Fruit fly (Drosophila melanogaster) whole organism, embryonic: Measurements from ENCODE around the gene stnB.
A peak's percentile ranks its signal among the peaks of the same experiment; 100 is the strongest.

Experiments used
- B-H1 ChIP-seq: fragments of 200-800 bp; sonication (Bioruptor generic); IDR thresholded peaks from 3 replicates; pipeline ENCODE4 v1.3.6; 2022; ENCODE audit warnings: missing biosample characterization, missing genetic modification characterization
- Blimp-1 ChIP-seq: fragments of 200-800 bp; sonication (Bioruptor generic); optimal IDR thresholded peaks from 3 replicates; lab custom pipeline; 2018; ENCODE audit warnings: missing biosample characterization, missing genetic modification characterization, mild to moderate bottlenecking, moderate library complexity, missing genetic modification reagents
- CG10209 ChIP-seq: fragments of 200-800 bp; sonication (Bioruptor generic); optimal IDR thresholded peaks from 3 replicates; lab custom pipeline; 2017; ENCODE audit warnings: missing biosample characterization, mild to moderate bottlenecking, missing genetic modification characterization, missing genetic modification reagents
- CG10366 ChIP-seq: fragments of 200-800 bp; sonication (Bioruptor generic); IDR thresholded peaks from 2 replicates; pipeline ENCODE4 v1.3.6; 2022; ENCODE audit warnings: missing biosample characterization, missing genetic modification characterization
- CG11085 ChIP-seq: fragments of 200-800 bp; sonication (Bioruptor generic); IDR thresholded peaks from 2 replicates; pipeline ENCODE4 v1.3.6; 2022; ENCODE audit warnings: missing biosample characterization, missing genetic modification characterization
- CG11247 ChIP-seq: fragments of 200-800 bp; sonication (Bioruptor generic); IDR thresholded peaks from 2 replicates; pipeline ENCODE4 v1.3.6; 2022; ENCODE audit warnings: missing biosample characterization, missing genetic modification characterization
- CG12219 ChIP-seq: fragments of 200-800 bp; sonication (Bioruptor generic); optimal IDR thresholded peaks from 3 replicates; lab custom pipeline; 2018; ENCODE audit warnings: missing biosample characterization, mild to moderate bottlenecking, missing genetic modification characterization
- CG12391 ChIP-seq: fragments of 200-800 bp; sonication (Bioruptor generic); optimal IDR thresholded peaks from 3 replicates; lab custom pipeline; 2018; ENCODE audit warnings: missing biosample characterization, mild to moderate bottlenecking, missing genetic modification characterization, moderate library complexity
- CG13424 ChIP-seq: fragments of 200-800 bp; sonication (Bioruptor generic); optimal IDR thresholded peaks from 2 replicates; lab custom pipeline; 2019; ENCODE audit warnings: missing biosample characterization, mild to moderate bottlenecking, missing genetic modification characterization, moderate library complexity
- CG14710 ChIP-seq: fragments of 200-800 bp; sonication (Bioruptor generic); optimal IDR thresholded peaks from 3 replicates; lab custom pipeline; 2019; ENCODE audit warnings: missing biosample characterization, mild to moderate bottlenecking, missing genetic modification characterization, moderate library complexity
- CG17829 ChIP-seq: fragments of 200-800 bp; optimal IDR thresholded peaks from 2 replicates; lab custom pipeline; 2019; ENCODE audit warnings: missing biosample characterization, mild to moderate bottlenecking, missing genetic modification characterization, moderate library complexity
- CG18011 ChIP-seq: fragments of 200-800 bp; sonication (Bioruptor generic); optimal IDR thresholded peaks from 2 replicates; lab custom pipeline; 2017; ENCODE audit warnings: missing biosample characterization, missing genetic modification characterization, mild to moderate bottlenecking, moderate library complexity, missing genotype
- CG30431 ChIP-seq: fragments of 200-800 bp; sonication (Bioruptor generic); optimal IDR thresholded peaks from 2 replicates; lab custom pipeline; 2017; ENCODE audit warnings: missing biosample characterization, missing genetic modification characterization
- CG31441 ChIP-seq: fragments of 200-800 bp; sonication (Bioruptor generic); IDR thresholded peaks from 2 replicates; pipeline ENCODE4 v1.3.6; 2022; ENCODE audit warnings: missing biosample characterization, missing genetic modification characterization
- CG3163 ChIP-seq: fragments of 200-800 bp; sonication (Bioruptor generic); optimal IDR thresholded peaks from 3 replicates; lab custom pipeline; 2016; ENCODE audit warnings: missing biosample characterization, missing genetic modification characterization
- CG34376 ChIP-seq: fragments of 200-800 bp; sonication (Bioruptor generic); optimal IDR thresholded peaks from 2 replicates; lab custom pipeline; 2018; ENCODE audit warnings: missing biosample characterization, mild to moderate bottlenecking, missing genetic modification characterization
- CG34422 ChIP-seq: fragments of 200-800 bp; sonication (Bioruptor generic); IDR thresholded peaks from 3 replicates; pipeline ENCODE4 v1.3.6; 2022; ENCODE audit warnings: missing biosample characterization, missing genetic modification characterization
- CG4282 ChIP-seq: fragments of 200-800 bp; sonication (Bioruptor generic); optimal IDR thresholded peaks from 2 replicates; lab custom pipeline; 2016; ENCODE audit warnings: missing biosample characterization, missing genetic modification characterization
- CG5245 ChIP-seq: fragments of 200-800 bp; sonication (Bioruptor generic); optimal IDR thresholded peaks from 3 replicates; lab custom pipeline; 2016; ENCODE audit warnings: missing biosample characterization, missing genetic modification characterization
- CG6272 ChIP-seq: fragments of 200-800 bp; sonication (Bioruptor generic); IDR thresholded peaks from 2 replicates; pipeline ENCODE4 v1.3.6; 2022; ENCODE audit warnings: missing biosample characterization, missing genetic modification characterization
- CG8290 ChIP-seq, 3 experiments: fragments of 200-800 bp; sonication (Bioruptor generic); optimal IDR thresholded peaks; 2 replicates each; lab custom pipeline; 2016 to 2019; ENCODE audit warnings: missing biosample characterization in 3 of 3, missing genetic modification characterization in 3 of 3, mild to moderate bottlenecking in 2 of 3, moderate library complexity in 1 of 3
- CG8388 ChIP-seq: fragments of 200-800 bp; sonication (Bioruptor generic); optimal IDR thresholded peaks from 2 replicates; lab custom pipeline; 2019; ENCODE audit warnings: missing biosample characterization, mild to moderate bottlenecking, missing genetic modification characterization, moderate library complexity
- E2f2 ChIP-seq: fragments of 200-800 bp; sonication (Bioruptor generic); IDR thresholded peaks from 2 replicates; pipeline ENCODE4 v1.3.6; 2022; ENCODE audit warnings: missing biosample characterization, missing genetic modification characterization
- ERR ChIP-seq: fragments of 200-800 bp; sonication (Bioruptor generic); optimal IDR thresholded peaks from 2 replicates; lab custom pipeline; 2016; ENCODE audit warnings: missing biosample characterization, missing genetic modification characterization
- Fer1 ChIP-seq: fragments of 200-800 bp; sonication (Bioruptor generic); optimal IDR thresholded peaks from 2 replicates; lab custom pipeline; 2017; ENCODE audit warnings: missing biosample characterization, mild to moderate bottlenecking, missing genetic modification characterization
- Gug ChIP-seq: fragments of 200-800 bp; sonication (Bioruptor generic); IDR thresholded peaks from 4 replicates; pipeline ENCODE4 v1.3.6; 2022; ENCODE audit warnings: missing biosample characterization, missing genetic modification characterization
- Hmr ChIP-seq: fragments of 200-800 bp; sonication (Bioruptor generic); optimal IDR thresholded peaks from 3 replicates; lab custom pipeline; 2017; ENCODE audit warnings: mild to moderate bottlenecking, missing biosample characterization, missing genetic modification reagents, missing genetic modification characterization
- Hmx ChIP-seq: fragments of 200-800 bp; sonication (Bioruptor generic); optimal IDR thresholded peaks from 2 replicates; lab custom pipeline; 2016; ENCODE audit warnings: missing biosample characterization, missing genetic modification characterization
- Meics ChIP-seq: fragments of 200-800 bp; sonication (Bioruptor generic); optimal IDR thresholded peaks from 2 replicates; lab custom pipeline; 2017; ENCODE audit warnings: missing biosample characterization, mild to moderate bottlenecking, missing genetic modification characterization
- Mrtf ChIP-seq: fragments of 200-800 bp; sonication (Bioruptor generic); IDR thresholded peaks from 3 replicates; pipeline ENCODE4 v1.3.6; 2022; ENCODE audit warnings: missing biosample characterization, missing genetic modification characterization
- Rfx ChIP-seq: fragments of 200-800 bp; sonication (Bioruptor generic); IDR thresholded peaks from 2 replicates; pipeline ENCODE4 v1.3.6; 2022; ENCODE audit warnings: missing biosample characterization, missing genetic modification characterization
- Scr ChIP-seq: fragments of 200-800 bp; sonication (Bioruptor generic); IDR thresholded peaks from 2 replicates; pipeline ENCODE4 v1.3.6; 2022; ENCODE audit warnings: missing biosample characterization, missing genetic modification characterization; ENCODE audit not compliant: partially characterized antibody
- Sox100B ChIP-seq: fragments of 200-800 bp; sonication (Bioruptor generic); optimal IDR thresholded peaks from 3 replicates; lab custom pipeline; 2018; ENCODE audit warnings: missing biosample characterization, mild to moderate bottlenecking, missing genetic modification characterization
- ap ChIP-seq: fragments of 200-800 bp; sonication (Bioruptor generic); IDR thresholded peaks from 2 replicates; pipeline ENCODE4 v1.3.6; 2022; ENCODE audit warnings: missing biosample characterization, missing genetic modification characterization
- ara ChIP-seq: fragments of 200-800 bp; sonication (Bioruptor generic); IDR thresholded peaks from 2 replicates; pipeline ENCODE4 v1.3.6; 2022; ENCODE audit warnings: missing biosample characterization, missing genetic modification characterization
- ash1 ChIP-seq: fragments of 200-800 bp; sonication (Bioruptor generic); optimal IDR thresholded peaks from 2 replicates; lab custom pipeline; 2018; ENCODE audit warnings: missing biosample characterization, mild to moderate bottlenecking, missing genetic modification characterization
- btn ChIP-seq: fragments of 200-800 bp; sonication (Bioruptor generic); optimal IDR thresholded peaks from 2 replicates; lab custom pipeline; 2016; ENCODE audit warnings: missing biosample characterization, missing genetic modification characterization
- chn ChIP-seq: fragments of 200-800 bp; sonication (Bioruptor generic); optimal IDR thresholded peaks from 2 replicates; lab custom pipeline; 2016; ENCODE audit warnings: missing biosample characterization, missing genetic modification characterization
- dmrt11E ChIP-seq: fragments of 200-800 bp; sonication (Bioruptor generic); optimal IDR thresholded peaks from 3 replicates; lab custom pipeline; 2018; ENCODE audit warnings: missing biosample characterization, mild to moderate bottlenecking, missing genetic modification characterization, moderate library complexity
- fd96Cb ChIP-seq: fragments of 200-800 bp; sonication (Bioruptor generic); optimal IDR thresholded peaks from 2 replicates; lab custom pipeline; 2018; ENCODE audit warnings: missing biosample characterization, mild to moderate bottlenecking, missing genetic modification characterization, moderate library complexity
- gfzf ChIP-seq: fragments of 200-800 bp; sonication (Bioruptor generic); optimal IDR thresholded peaks from 2 replicates; lab custom pipeline; 2016; ENCODE audit warnings: missing biosample characterization, mild to moderate bottlenecking, missing genetic modification characterization, moderate library complexity
- grn ChIP-seq: fragments of 200-800 bp; sonication (Bioruptor generic); optimal IDR thresholded peaks from 3 replicates; lab custom pipeline; 2017; ENCODE audit warnings: missing biosample characterization, missing genetic modification characterization
- lilli ChIP-seq: fragments of 200-800 bp; sonication (Bioruptor generic); optimal IDR thresholded peaks from 3 replicates; lab custom pipeline; 2016; ENCODE audit warnings: missing biosample characterization, missing genetic modification characterization
- org-1 ChIP-seq: fragments of 200-800 bp; sonication (Bioruptor generic); optimal IDR thresholded peaks from 2 replicates; lab custom pipeline; 2017; ENCODE audit warnings: missing biosample characterization, missing genetic modification characterization
- pnt ChIP-seq: fragments of 200-800 bp; sonication (Bioruptor generic); optimal IDR thresholded peaks from 3 replicates; lab custom pipeline; 2016; ENCODE audit warnings: missing biosample characterization, missing genetic modification characterization
- ro ChIP-seq: fragments of 200-800 bp; sonication (Bioruptor generic); IDR thresholded peaks from 2 replicates; pipeline ENCODE4 v1.3.6; 2022; ENCODE audit warnings: missing biosample characterization, missing genetic modification characterization
- row ChIP-seq: fragments of 200-800 bp; sonication (Bioruptor generic); IDR thresholded peaks from 3 replicates; pipeline ENCODE4 v1.3.6; 2022; ENCODE audit warnings: missing biosample characterization, missing genetic modification characterization
- vfl ChIP-seq: fragments of 200-800 bp; sonication (Bioruptor generic); optimal IDR thresholded peaks from 2 replicates; lab custom pipeline; 2016; ENCODE audit warnings: missing biosample characterization, missing genetic modification characterization
- vvl ChIP-seq: fragments of 200-800 bp; sonication (Bioruptor generic); IDR thresholded peaks from 2 replicates; pipeline ENCODE4 v1.3.6; 2022; ENCODE audit warnings: missing biosample characterization, missing genetic modification characterization

Gene stnB

dm6 chrX:23004598-23005469, at the start of gene stnB, which contains the start of gene stnA:
Gene stnB (minus strand): TSS chrX:23004648.
Gene stnA (minus strand): TSS chrX:23004648.
- TF ChIP-seq ro (GFP tag; lab: Robert Waterston, UW) (no peak), CG5245 (no peak), E2f2 (0 out of 2 replicates have a peak, but pooled peaks have one; percentile 8), CG11247 (no peak), CG30431 (no peak), CG12391 (peak; percentile 27), CG31441 (0 out of 2 replicates have a peak, but pooled peaks have one; percentile 12), CG8388 (GFP tag; lab: Kevin White, UChicago) (no peak), Sox100B (GFP tag; lab: Kevin White, UChicago) (peak; percentile 14), ara (GFP tag; lab: Robert Waterston, UW) (no peak), btn (no peak), CG10366 (GFP tag; lab: Robert Waterston, UW) (no peak; the same call in 1 of the 2 replicates), CG34376 (GFP tag; lab: Kevin White, UChicago) (peak; percentile 4), CG10209 (GFP tag; lab: Kevin White, UChicago) (no peak), fd96Cb (tag; lab: Kevin White, UChicago) (peak; percentile 8), CG12219 (GFP tag; lab: Kevin White, UChicago) (no peak), CG13424 (peak; percentile 44), gfzf (no peak), Meics (GFP tag; lab: Kevin White, UChicago) (peak; percentile 34), vfl (GFP tag; lab: Kevin White, UChicago) (no peak), Rfx (GFP tag; lab: Robert Waterston, UW) (peak; percentile 28; the same call in 1 of the 2 replicates), Fer1 (GFP tag; lab: Kevin White, UChicago) (peak; percentile 63), row (peak; percentile 84), lilli (GFP tag; lab: Kevin White, UChicago) (peak; percentile 45), CG6272 (GFP tag; lab: Robert Waterston, UW) (no peak), CG14710 (no peak), CG3163 (GFP tag; lab: Kevin White, UChicago) (no peak), ap (GFP tag; lab: Robert Waterston, UW) (no peak), Mrtf (GFP tag; lab: Robert Waterston, UW) (no peak), CG17829 (tag; lab: Kevin White, UChicago) (no peak), dmrt11E (tag; lab: Kevin White, UChicago) (no peak), B-H1 (no peak), chn (GFP tag; lab: Kevin White, UChicago) (no peak), Hmr (GFP tag; lab: Kevin White, UChicago) (peak; percentile 32), Hmx (GFP tag; lab: Kevin White, UChicago) (no peak), Scr (GFP tag; lab: Robert Waterston, UW) (no peak), ERR (GFP tag; lab: Kevin White, UChicago) (no peak), CG18011 (GFP tag; lab: Kevin White, UChicago) (no peak), Blimp-1 (GFP tag; lab: Kevin White, UChicago) (peak; percentile 7), CG8290 (GFP tag; optimal IDR thresholded peaks at IDR 0.05; lab: Kevin White, UChicago) (no peak), CG8290 (tag; optimal IDR thresholded peaks at IDR 0.05; lab: Kevin White, UChicago) (no peak), org-1 (no peak), vvl (GFP tag; lab: Robert Waterston, UW) (0 out of 2 replicates have a peak, but pooled peaks have one; percentile 29), grn (GFP tag; lab: Kevin White, UChicago) (no peak), pnt (peak; percentile 2), CG34422 (GFP tag; lab: Robert Waterston, UW) (no peak), Gug (GFP tag; lab: Robert Waterston, UW) (no peak), CG4282 (GFP tag; lab: Kevin White, UChicago) (no peak), CG11085 (GFP tag; lab: Robert Waterston, UW) (no peak), ash1 (GFP tag; lab: Kevin White, UChicago) (no peak)
